Fruit fly (Drosophila melanogaster) whole organism, pupa: ENCODE results near the gene CG18048.

Source experiments
- CG4496 ChIP-seq: fragments of 200-800 bp; sonication (Bioruptor generic); IDR thresholded peaks from 3 replicates; pipeline ENCODE4 v1.3.6; 2022; ENCODE audit warnings: missing biosample characterization, missing genetic modification characterization
- EcR ChIP-seq: fragments of 200-800 bp; sonication (Bioruptor generic); optimal IDR thresholded peaks from 3 replicates; lab custom pipeline; 2019; ENCODE audit warnings: missing biosample characterization, missing genetic modification characterization, mild to moderate bottlenecking, moderate library complexity, missing genetic modification reagents
- fd96Ca ChIP-seq: fragments of 200-800 bp; sonication (Bioruptor generic); IDR thresholded peaks from 3 replicates; pipeline ENCODE4 v1.3.6; 2022; ENCODE audit warnings: missing biosample characterization, missing genetic modification characterization
- gl ChIP-seq: fragments of 200-800 bp; sonication (Bioruptor generic); optimal IDR thresholded peaks from 2 replicates; lab custom pipeline; 2018; ENCODE audit warnings: missing biosample characterization, mild to moderate bottlenecking, missing genetic modification characterization

DNA sequence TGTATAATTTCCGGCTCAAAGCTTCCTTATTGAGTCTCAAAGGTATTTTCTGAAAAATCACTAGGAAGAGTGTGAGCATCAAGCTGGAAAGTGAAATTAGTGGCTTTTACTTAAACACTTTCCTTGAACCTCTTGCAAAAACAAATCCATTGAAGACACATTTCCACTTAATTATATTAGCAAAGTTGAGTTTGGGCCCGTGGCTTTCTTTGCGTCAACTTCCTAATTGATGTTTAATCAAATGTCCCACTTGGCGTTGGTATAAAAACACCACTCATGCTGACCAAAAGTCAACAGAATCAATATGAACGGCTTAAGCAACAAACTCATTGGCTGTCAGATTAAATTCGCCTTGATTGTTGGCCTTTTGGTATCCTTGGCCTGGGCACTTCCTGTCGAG lies 42.2 kb upstream of the CG18048 start, which contains the start of gene CG46396:
- TF ChIP-seq fd96Ca (GFP tag; lab: Robert Waterston, UW) (no peak), gl (tag; lab: Kevin White, UChicago) (no peak), EcR (GFP tag; lab: Kevin White, UChicago) (no peak), CG4496 (GFP tag; lab: Robert Waterston, UW) (no peak)
